Fruit fly (Drosophila melanogaster) whole organism, embryonic: Measurements from ENCODE around the gene bsk.

Experiments used
- ATbp ChIP-seq: fragments of 200-800 bp; sonication (Bioruptor generic); optimal IDR thresholded peaks from 2 replicates; lab custom pipeline; 2017; ENCODE audit warnings: missing biosample characterization, mild to moderate bottlenecking, missing genetic modification characterization, missing genetic modification reagents
- B-H2 ChIP-seq: fragments of 200-800 bp; sonication (Bioruptor generic); optimal IDR thresholded peaks from 2 replicates; lab custom pipeline; 2018; ENCODE audit warnings: missing biosample characterization, mild to moderate bottlenecking, missing genetic modification characterization
- CG10366 ChIP-seq: fragments of 200-800 bp; sonication (Bioruptor generic); IDR thresholded peaks from 2 replicates; pipeline ENCODE4 v1.3.6; 2022; ENCODE audit warnings: missing biosample characterization, missing genetic modification characterization
- CG10979 ChIP-seq: fragments of 200-800 bp; sonication (Bioruptor generic); optimal IDR thresholded peaks from 2 replicates; lab custom pipeline; 2018; ENCODE audit warnings: missing biosample characterization, mild to moderate bottlenecking, missing genetic modification characterization, moderate library complexity
- CG11560 ChIP-seq: fragments of 200-800 bp; sonication (Bioruptor generic); IDR thresholded peaks from 3 replicates; pipeline ENCODE4 v1.3.6; 2022; ENCODE audit warnings: missing biosample characterization, missing genetic modification characterization
- CG11695 ChIP-seq: fragments of 200-800 bp; sonication (Bioruptor generic); IDR thresholded peaks from 3 replicates; pipeline ENCODE4 v1.3.6; 2022; ENCODE audit warnings: missing biosample characterization, missing genetic modification characterization
- CG11696 ChIP-seq: fragments of 200-800 bp; sonication (Bioruptor generic); IDR thresholded peaks from 2 replicates; pipeline ENCODE4 v1.3.6; 2022; ENCODE audit warnings: missing biosample characterization, missing genetic modification characterization
- CG14014 ChIP-seq: fragments of 200-800 bp; sonication (Bioruptor generic); IDR thresholded peaks from 2 replicates; pipeline ENCODE4 v1.3.6; 2022; ENCODE audit warnings: missing biosample characterization, missing genetic modification characterization
- CG1832 ChIP-seq: fragments of 200-800 bp; sonication (Bioruptor generic); optimal IDR thresholded peaks from 2 replicates; lab custom pipeline; 2017; ENCODE audit warnings: missing biosample characterization, mild to moderate bottlenecking, missing genetic modification characterization, inconsistent platforms
- CG18619 ChIP-seq: fragments of 200-800 bp; sonication (Bioruptor generic); optimal IDR thresholded peaks from 3 replicates; lab custom pipeline; 2017; ENCODE audit warnings: missing biosample characterization, mild to moderate bottlenecking, missing genetic modification characterization
- CG2199 ChIP-seq: fragments of 200-800 bp; sonication (Bioruptor generic); IDR thresholded peaks from 3 replicates; pipeline ENCODE4 v1.3.6; 2022; ENCODE audit warnings: missing biosample characterization, missing genetic modification characterization
- CG32767 ChIP-seq: fragments of 200-800 bp; sonication (Bioruptor generic); IDR thresholded peaks from 2 replicates; pipeline ENCODE4 v1.3.6; 2022; ENCODE audit warnings: missing biosample characterization, missing genetic modification characterization
- CG3995 ChIP-seq: fragments of 200-800 bp; sonication (Bioruptor generic); optimal IDR thresholded peaks from 3 replicates; lab custom pipeline; 2016; ENCODE audit warnings: missing biosample characterization, missing genetic modification characterization
- CG4282 ChIP-seq: fragments of 200-800 bp; sonication (Bioruptor generic); optimal IDR thresholded peaks from 2 replicates; lab custom pipeline; 2016; ENCODE audit warnings: missing biosample characterization, missing genetic modification characterization
- CG4404 ChIP-seq: fragments of 200-800 bp; sonication (Bioruptor generic); IDR thresholded peaks from 2 replicates; pipeline ENCODE4 v1.3.6; 2022; ENCODE audit warnings: missing biosample characterization, missing genetic modification characterization
- CG5245 ChIP-seq: fragments of 200-800 bp; sonication (Bioruptor generic); optimal IDR thresholded peaks from 3 replicates; lab custom pipeline; 2016; ENCODE audit warnings: missing biosample characterization, missing genetic modification characterization
- CG6689 ChIP-seq: fragments of 200-800 bp; sonication (Bioruptor generic); IDR thresholded peaks from 2 replicates; pipeline ENCODE4 v1.3.6; 2022; ENCODE audit warnings: missing biosample characterization, missing genetic modification characterization
- CG6854 ChIP-seq: fragments of 200-800 bp; sonication (Bioruptor generic); optimal IDR thresholded peaks from 3 replicates; lab custom pipeline; 2017; ENCODE audit warnings: missing biosample characterization, mild to moderate bottlenecking, missing genetic modification characterization
- CG9727 ChIP-seq: fragments of 200-800 bp; sonication (Bioruptor generic); optimal IDR thresholded peaks from 3 replicates; lab custom pipeline; 2017; ENCODE audit warnings: missing biosample characterization, mild to moderate bottlenecking, missing genetic modification characterization
- CG9817 ChIP-seq: fragments of 200-800 bp; sonication (Bioruptor generic); optimal IDR thresholded peaks from 2 replicates; lab custom pipeline; 2018; ENCODE audit warnings: missing biosample characterization, mild to moderate bottlenecking, missing genetic modification characterization, moderate library complexity
- CTCF ChIP-seq: fragments of 200-800 bp; sonication (Bioruptor generic); optimal IDR thresholded peaks from 2 replicates; lab custom pipeline; 2017; ENCODE audit warnings: missing biosample characterization, mild to moderate bottlenecking, missing genetic modification characterization, moderate library complexity
- Chrac-16 ChIP-seq: fragments of 200-800 bp; sonication (Bioruptor generic); optimal IDR thresholded peaks from 3 replicates; lab custom pipeline; 2016; ENCODE audit warnings: missing biosample characterization, missing genetic modification characterization
- D19A ChIP-seq: fragments of 200-800 bp; optimal IDR thresholded peaks from 3 replicates; lab custom pipeline; 2019; ENCODE audit warnings: missing biosample characterization, mild to moderate bottlenecking, missing genetic modification characterization, moderate library complexity
- E2f1 ChIP-seq: fragments of 200-800 bp; sonication (Bioruptor generic); IDR thresholded peaks from 2 replicates; pipeline ENCODE4 v1.3.6; 2022; ENCODE audit warnings: missing biosample characterization, missing genetic modification characterization
- HmgZ ChIP-seq: fragments of 200-800 bp; sonication (Bioruptor generic); optimal IDR thresholded peaks from 2 replicates; lab custom pipeline; 2018; ENCODE audit warnings: missing biosample characterization, mild to moderate bottlenecking, missing genetic modification characterization
- Hr3 ChIP-seq: fragments of 200-800 bp; sonication (Bioruptor generic); optimal IDR thresholded peaks from 3 replicates; lab custom pipeline; 2016; ENCODE audit warnings: missing biosample characterization, missing genetic modification characterization
- Neu2 ChIP-seq: fragments of 200-800 bp; sonication (Bioruptor generic); optimal IDR thresholded peaks from 3 replicates; lab custom pipeline; 2016; ENCODE audit warnings: missing biosample characterization, missing genetic modification characterization, borderline replicate concordance
- Nf-YB ChIP-seq: fragments of 200-800 bp; sonication (Bioruptor generic); optimal IDR thresholded peaks from 3 replicates; lab custom pipeline; 2019; ENCODE audit warnings: missing biosample characterization, mild to moderate bottlenecking, missing genetic modification characterization, moderate library complexity
- Rfx ChIP-seq: fragments of 200-800 bp; sonication (Bioruptor generic); IDR thresholded peaks from 2 replicates; pipeline ENCODE4 v1.3.6; 2022; ENCODE audit warnings: missing biosample characterization, missing genetic modification characterization
- Sox100B ChIP-seq: fragments of 200-800 bp; sonication (Bioruptor generic); optimal IDR thresholded peaks from 3 replicates; lab custom pipeline; 2018; ENCODE audit warnings: missing biosample characterization, mild to moderate bottlenecking, missing genetic modification characterization
- Trl ChIP-seq, 3 experiments: fragments of >200 bp in 2 of 3; fragments of 200-800 bp in 1 of 3; sonication (Bioruptor generic) in 1 of 3; optimal IDR thresholded peaks; 2 replicates in 1 of 3; 3 replicates in 2 of 3; lab custom pipeline; 2016 to 2017; ENCODE audit warnings: missing biosample characterization in 1 of 3, missing genetic modification characterization in 1 of 3
- btn ChIP-seq: fragments of 200-800 bp; sonication (Bioruptor generic); optimal IDR thresholded peaks from 2 replicates; lab custom pipeline; 2016; ENCODE audit warnings: missing biosample characterization, missing genetic modification characterization
- cato ChIP-seq: fragments of 200-800 bp; sonication (Bioruptor generic); optimal IDR thresholded peaks from 2 replicates; lab custom pipeline; 2016; ENCODE audit warnings: missing biosample characterization, missing genetic modification characterization, borderline replicate concordance
- chif ChIP-seq, 2 experiments: fragments of 200-800 bp; sonication (Bioruptor generic); optimal IDR thresholded peaks; 3 replicates each; lab custom pipeline; 2016; ENCODE audit warnings: missing biosample characterization in 2 of 2, missing genetic modification characterization in 2 of 2
- da ChIP-seq: fragments of 200-800 bp; sonication (Bioruptor generic); optimal IDR thresholded peaks from 2 replicates; lab custom pipeline; 2016; ENCODE audit warnings: missing biosample characterization, missing genetic modification characterization
- dpn ChIP-seq, 2 experiments: fragments of 200-800 bp; sonication (Bioruptor generic); optimal IDR thresholded peaks; 3 replicates each; lab custom pipeline; 2016; ENCODE audit warnings: missing biosample characterization in 2 of 2, missing genetic modification characterization in 2 of 2
- dysf ChIP-seq: fragments of 200-800 bp; sonication (Bioruptor generic); IDR thresholded peaks from 3 replicates; pipeline ENCODE4 v1.3.6; 2022; ENCODE audit warnings: missing biosample characterization, missing genetic modification characterization
- eve ChIP-seq, 2 experiments: fragments of >200 bp; optimal IDR thresholded peaks; 2 replicates each; lab custom pipeline; 2017; ENCODE audit warnings: missing biosample characterization in 2 of 2, missing genetic modification characterization in 2 of 2
- gem ChIP-seq: fragments of 200-800 bp; sonication (Bioruptor generic); optimal IDR thresholded peaks from 2 replicates; lab custom pipeline; 2019; ENCODE audit warnings: missing biosample characterization, mild to moderate bottlenecking, missing genetic modification characterization, moderate library complexity
- hbn ChIP-seq: fragments of 200-800 bp; sonication (Bioruptor generic); IDR thresholded peaks from 2 replicates; pipeline ENCODE4 v1.3.6; 2022; ENCODE audit warnings: missing biosample characterization, missing genetic modification characterization; ENCODE audit not compliant: partially characterized antibody
- ind ChIP-seq: fragments of 200-800 bp; sonication (Bioruptor generic); optimal IDR thresholded peaks from 3 replicates; lab custom pipeline; 2016; ENCODE audit warnings: missing biosample characterization, missing genetic modification characterization
- knrl ChIP-seq: fragments of 200-800 bp; sonication (Bioruptor generic); IDR thresholded peaks from 3 replicates; pipeline ENCODE4 v1.3.6; 2022; ENCODE audit warnings: missing biosample characterization, missing genetic modification characterization; ENCODE audit not compliant: partially characterized antibody
- pan ChIP-seq, 4 experiments: fragments of >200 bp in 3 of 4; fragments of 200-800 bp in 1 of 4; sonication (Bioruptor generic) in 1 of 4; optimal IDR thresholded peaks in 3 of 4; IDR thresholded peaks in 1 of 4; 2 replicates each; pipeline versions ENCODE4 v1.3.6 to Lab custom; 2017 to 2022; ENCODE audit warnings: missing biosample characterization in 2 of 4, missing genetic modification characterization in 2 of 4, mixed read lengths in 1 of 4
- salm ChIP-seq: fragments of 200-800 bp; sonication (Bioruptor generic); optimal IDR thresholded peaks from 2 replicates; lab custom pipeline; 2018; ENCODE audit warnings: missing biosample characterization, mild to moderate bottlenecking, missing genetic modification characterization
- sob ChIP-seq: fragments of 200-800 bp; sonication (Bioruptor generic); IDR thresholded peaks from 2 replicates; pipeline ENCODE4 v1.3.6; 2022; ENCODE audit warnings: missing biosample characterization, missing genetic modification characterization
- stc ChIP-seq: fragments of 200-800 bp; sonication (Bioruptor generic); IDR thresholded peaks from 2 replicates; pipeline ENCODE4 v1.3.6; 2022; ENCODE audit warnings: missing biosample characterization, missing genetic modification characterization
- trem ChIP-seq: fragments of 200-800 bp; optimal IDR thresholded peaks from 3 replicates; lab custom pipeline; 2019; ENCODE audit warnings: missing biosample characterization, mild to moderate bottlenecking, missing genetic modification characterization, moderate library complexity
- unpg ChIP-seq: fragments of 200-800 bp; sonication (Bioruptor generic); optimal IDR thresholded peaks from 3 replicates; lab custom pipeline; 2018; ENCODE audit warnings: missing biosample characterization, mild to moderate bottlenecking, missing genetic modification characterization, moderate library complexity
- wek ChIP-seq: fragments of 200-800 bp; sonication (Bioruptor generic); optimal IDR thresholded peaks from 3 replicates; lab custom pipeline; 2018; ENCODE audit warnings: missing biosample characterization, mild to moderate bottlenecking, missing genetic modification characterization, moderate library complexity
- zen ChIP-seq: fragments of 200-800 bp; sonication (Bioruptor generic); optimal IDR thresholded peaks from 3 replicates; lab custom pipeline; 2018; ENCODE audit warnings: missing biosample characterization, mild to moderate bottlenecking, missing genetic modification characterization, moderate library complexity

Gene bsk

dm6 chr2L:10299810-10300147 lies 49.5 kb upstream of the bsk start, which contains the start of gene CYLD (continued):
- TF ChIP-seq cato (GFP tag; lab: Kevin White, UChicago) (peak; percentile 19), dysf (GFP tag; lab: Robert Waterston, UW) (peak; percentile 62; the same call in 1 of the 3 replicates), CG32767 (GFP tag; lab: Robert Waterston, UW) (no peak), eve (GFP tag; optimal IDR thresholded peaks at IDR 0.05; lab: Kevin White, UChicago) (no peak), CG6854 (peak; percentile 27), B-H2 (GFP tag; lab: Kevin White, UChicago) (peak; percentile 14), CG1832 (GFP tag; lab: Kevin White, UChicago) (no peak), E2f1 (GFP tag; lab: Robert Waterston, UW) (peak; percentile 51; the same call in 1 of the 2 replicates), chif (GFP tag; optimal IDR thresholded peaks at IDR 0.05; lab: Kevin White, UChicago) (peak in 1 of 2 experiments; percentile 8), da (no peak), Trl (optimal IDR thresholded peaks at IDR 0.05; lab: Kevin White, UChicago) (no peak), Trl (GFP tag; optimal IDR thresholded peaks at IDR 0.05; lab: Kevin White, UChicago) (peak; percentile 31), Chrac-16 (GFP tag; lab: Kevin White, UChicago) (peak; percentile 60), hbn (GFP tag; lab: Robert Waterston, UW) (no peak), CG3995 (GFP tag; lab: Kevin White, UChicago) (no peak), CG11560 (tag; lab: Robert Waterston, UW) (no peak), Hr3 (peak; percentile 71), gem (peak; percentile 89), CG14014 (GFP tag; lab: Robert Waterston, UW) (peak; percentile 76; the same call in 1 of the 2 replicates), Nf-YB (GFP tag; lab: Kevin White, UChicago) (peak; percentile 66), dpn (GFP tag; optimal IDR thresholded peaks at IDR 0.05; lab: Kevin White, UChicago) (peak; percentile 24 to 73), ATbp (peak; percentile 7), CG5245 (GFP tag; lab: Kevin White, UChicago) (peak; percentile 44), sob (peak; percentile 66; the same call in 1 of the 2 replicates), Sox100B (GFP tag; lab: Kevin White, UChicago) (peak; percentile 57), trem (peak; percentile 75), CG10979 (peak; percentile 72), Rfx (GFP tag; lab: Robert Waterston, UW) (peak; percentile 74; the same call in 1 of the 2 replicates), stc (GFP tag; lab: Robert Waterston, UW) (peak; percentile 77), CG10366 (GFP tag; lab: Robert Waterston, UW) (peak; percentile 41; the same call in 1 of the 2 replicates), knrl (GFP tag; lab: Robert Waterston, UW) (no peak), CG11696 (peak; percentile 40; the same call in 1 of the 2 replicates), CG6689 (GFP tag; lab: Robert Waterston, UW) (peak; percentile 70), CG9727 (GFP tag; lab: Kevin White, UChicago) (peak; percentile 72), wek (GFP tag; lab: Kevin White, UChicago) (peak; percentile 97), ind (peak; percentile 58), btn (GFP tag; lab: Kevin White, UChicago) (no peak), CG9817 (no peak), HmgZ (tag; lab: Kevin White, UChicago) (peak; percentile 42), pan (optimal IDR thresholded peaks at IDR 0.05; lab: Kevin White, UChicago) (no peak), pan (GFP tag; optimal IDR thresholded peaks at IDR 0.05 in 1 of 2, IDR thresholded peaks at IDR 0.05 in 1 of 2) (peak in 1 of 2 experiments; percentile 77), Neu2 (GFP tag; lab: Kevin White, UChicago) (no peak), zen (tag; lab: Kevin White, UChicago) (peak; percentile 62), salm (peak; percentile 63), CG18619 (GFP tag; lab: Kevin White, UChicago) (peak; percentile 35), CG11695 (peak; percentile 75), CG4404 (GFP tag; lab: Robert Waterston, UW) (no peak), CTCF (no peak), unpg (GFP tag; lab: Kevin White, UChicago) (peak; percentile 83), CG4282 (GFP tag; lab: Kevin White, UChicago) (no peak), CG2199 (GFP tag; lab: Robert Waterston, UW) (no peak), D19A (tag; lab: Kevin White, UChicago) (peak; percentile 68)
